1 fruit fly cellular context compared by ENCODE assay signal in the genomic region with DNA sequence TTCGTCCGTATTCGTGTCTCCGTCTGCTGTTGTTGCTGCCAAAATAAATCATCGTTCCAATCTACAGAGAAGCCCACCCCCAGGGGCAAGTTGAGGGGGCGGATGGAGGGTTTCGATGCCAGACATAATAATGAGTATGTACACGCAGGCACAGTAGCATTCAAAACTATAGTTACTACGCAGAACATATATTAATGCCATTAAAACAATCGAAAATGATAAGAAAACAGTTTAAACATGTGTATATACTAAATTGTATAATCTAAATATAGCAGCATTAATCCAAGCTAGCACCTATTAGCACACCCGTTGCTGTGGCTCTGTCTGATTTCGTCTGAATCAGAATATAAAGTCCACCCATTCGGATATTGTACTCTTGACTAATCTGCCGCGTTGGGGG.
A peak's percentile ranks its signal among the peaks of the same experiment; 100 is the strongest.
TF ChIP-seq lines count a peak whose summit lies in the region.

No protein-coding gene starts in this region.

TF ChIP-seq in whole organism, embryonic, 481 proteins besides CTCF, POLR2A, EP300 and RAD21 (continued from another document and continues in another):
- TF ChIP-seq CG33213 (GFP tag; optimal IDR thresholded peaks at IDR 0.05; lab: Kevin White, UChicago) = peak; percentile 17
- peak; percentile 91 for TF ChIP-seq CG12769 (tag; optimal IDR thresholded peaks at IDR 0.05; lab: Kevin White, UChicago)
- TF ChIP-seq CG16779 (GFP tag; IDR thresholded peaks at IDR 0.05; lab: Robert Waterston, UW) = 0 out of 2 replicates have a peak, but pooled peaks have one; percentile 67
- peak; percentile 70 for TF ChIP-seq Gug (GFP tag; IDR thresholded peaks at IDR 0.05; lab: Robert Waterston, UW)
- TF ChIP-seq CG2120 (GFP tag; optimal IDR thresholded peaks at IDR 0.05; lab: Kevin White, UChicago) = peak; percentile 87
- TF ChIP-seq CG2875 (GFP tag; optimal IDR thresholded peaks at IDR 0.05; lab: Kevin White, UChicago) = peak; percentile 54
- TF ChIP-seq fd64A (GFP tag; optimal IDR thresholded peaks at IDR 0.05; lab: Kevin White, UChicago) = no peak
- TF ChIP-seq Max (GFP tag; optimal IDR thresholded peaks at IDR 0.05; lab: Kevin White, UChicago) = peak; percentile 50
- peak; percentile 82 for TF ChIP-seq CG9817 (tag; optimal IDR thresholded peaks at IDR 0.05; lab: Kevin White, UChicago)
- TF ChIP-seq run (tag; optimal IDR thresholded peaks at IDR 0.05; lab: Kevin White, UChicago) = peak; percentile 42
- TF ChIP-seq Meics (GFP tag; optimal IDR thresholded peaks at IDR 0.05; lab: Kevin White, UChicago) = peak; percentile 85
- TF ChIP-seq cas (GFP tag; IDR thresholded peaks at IDR 0.05; lab: Robert Waterston, UW) = peak; percentile 67; the same call in 1 of the 2 replicates
- TF ChIP-seq so (GFP tag; IDR thresholded peaks at IDR 0.05; lab: Robert Waterston, UW) = 0 out of 3 replicates have a peak, but pooled peaks have one; percentile 69
- no peak for TF ChIP-seq CG7745 (tag; optimal IDR thresholded peaks at IDR 0.05; lab: Kevin White, UChicago)
- TF ChIP-seq ttk (GFP tag; IDR thresholded peaks at IDR 0.05; lab: Robert Waterston, UW) = peak; percentile 79
- TF ChIP-seq Hr51 (GFP tag; optimal IDR thresholded peaks at IDR 0.05; lab: Kevin White, UChicago) = peak; percentile 6 to 79
- peak; percentile 7 for TF ChIP-seq CG6654 (GFP tag; optimal IDR thresholded peaks at IDR 0.05; lab: Kevin White, UChicago)
- TF ChIP-seq CG17361 (GFP tag; IDR thresholded peaks at IDR 0.05; lab: Robert Waterston, UW) = peak; percentile 65
- TF ChIP-seq her (GFP tag; optimal IDR thresholded peaks at IDR 0.05; lab: Kevin White, UChicago) = no peak
- no peak for TF ChIP-seq CG33557 (GFP tag; optimal IDR thresholded peaks at IDR 0.05; lab: Kevin White, UChicago)
- no peak for TF ChIP-seq pita (GFP tag; optimal IDR thresholded peaks at IDR 0.05; lab: Kevin White, UChicago)
- peak; percentile 79 for TF ChIP-seq CG3281 (GFP tag; optimal IDR thresholded peaks at IDR 0.05; lab: Kevin White, UChicago)
- TF ChIP-seq ac (GFP tag; optimal IDR thresholded peaks at IDR 0.05; lab: Kevin White, UChicago) = no peak
- TF ChIP-seq CG18599 (GFP tag; optimal IDR thresholded peaks at IDR 0.05; lab: Kevin White, UChicago) = peak; percentile 84
- peak; percentile 73 for TF ChIP-seq Xrp1 (GFP tag; IDR thresholded peaks at IDR 0.05; lab: Robert Waterston, UW)
- peak; percentile 77 for TF ChIP-seq lilli (GFP tag; optimal IDR thresholded peaks at IDR 0.05; lab: Kevin White, UChicago)
- peak; percentile 58 for TF ChIP-seq ems (GFP tag; optimal IDR thresholded peaks at IDR 0.05; lab: Kevin White, UChicago)
- TF ChIP-seq chm (GFP tag; IDR thresholded peaks at IDR 0.05; lab: Robert Waterston, UW) = peak; percentile 72; the same call in 1 of the 2 replicates
- peak; percentile 56; the same call in 1 of the 2 replicates for TF ChIP-seq rib (GFP tag; IDR thresholded peaks at IDR 0.05; lab: Robert Waterston, UW)
- peak; percentile 55 for TF ChIP-seq zfh2 (GFP tag; optimal IDR thresholded peaks at IDR 0.05; lab: Kevin White, UChicago)
- TF ChIP-seq psq (GFP tag; optimal IDR thresholded peaks at IDR 0.05; lab: Kevin White, UChicago) = no peak
- peak; percentile 73 for TF ChIP-seq CG32772 (GFP tag; IDR thresholded peaks at IDR 0.05; lab: Robert Waterston, UW)
- peak; percentile 49 for TF ChIP-seq CG5180 (GFP tag; optimal IDR thresholded peaks at IDR 0.05; lab: Kevin White, UChicago)
- peak; percentile 78 for TF ChIP-seq Ets65A (GFP tag; lab: Kevin White, UChicago)
- TF ChIP-seq CG6689 (GFP tag; IDR thresholded peaks at IDR 0.05; lab: Robert Waterston, UW) = peak; percentile 80
- TF ChIP-seq CG2116 (GFP tag; optimal IDR thresholded peaks at IDR 0.05; lab: Kevin White, UChicago) = no peak
- TF ChIP-seq CG14050 (GFP tag; IDR thresholded peaks at IDR 0.05; lab: Robert Waterston, UW) = peak; percentile 66
- peak; percentile 53; the same call in 1 of the 2 replicates for TF ChIP-seq CG17612 (GFP tag; IDR thresholded peaks at IDR 0.05; lab: Robert Waterston, UW)
- peak; percentile 70 for TF ChIP-seq CrebB (tag; optimal IDR thresholded peaks at IDR 0.05; lab: Kevin White, UChicago)
- TF ChIP-seq CG15601 (tag; optimal IDR thresholded peaks at IDR 0.05; lab: Kevin White, UChicago) = peak; percentile 9
- peak; percentile 75 for TF ChIP-seq Oli (tag; optimal IDR thresholded peaks at IDR 0.05; lab: Kevin White, UChicago)
- no peak for TF ChIP-seq fru (optimal IDR thresholded peaks at IDR 0.05; lab: Kevin White, UChicago)
- peak; percentile 83 for TF ChIP-seq CG14014 (GFP tag; IDR thresholded peaks at IDR 0.05; lab: Robert Waterston, UW)
- TF ChIP-seq CG12104 (GFP tag; optimal IDR thresholded peaks at IDR 0.05; lab: Kevin White, UChicago) = peak; percentile 44
- no peak for TF ChIP-seq Elba2 (GFP tag; optimal IDR thresholded peaks at IDR 0.05; lab: Kevin White, UChicago)
- no peak for TF ChIP-seq br (optimal IDR thresholded peaks at IDR 0.05; lab: Kevin White, UChicago)
- no peak for TF ChIP-seq Hr39 (optimal IDR thresholded peaks at IDR 0.05; lab: Kevin White, UChicago)
- TF ChIP-seq aop (GFP tag; IDR thresholded peaks at IDR 0.05; lab: Robert Waterston, UW) = no peak
- TF ChIP-seq trem (tag; optimal IDR thresholded peaks at IDR 0.05; lab: Kevin White, UChicago) = peak; percentile 1
- TF ChIP-seq Gsc (GFP tag; IDR thresholded peaks at IDR 0.05; lab: Robert Waterston, UW) = peak; percentile 17; the same call in 1 of the 2 replicates
- peak; percentile 29 for TF ChIP-seq maf-S (GFP tag; optimal IDR thresholded peaks at IDR 0.05; lab: Kevin White, UChicago)
- TF ChIP-seq cwo (GFP tag; optimal IDR thresholded peaks at IDR 0.05; lab: Kevin White, UChicago) = peak; percentile 74
- TF ChIP-seq CG4730 (GFP tag; IDR thresholded peaks at IDR 0.05; lab: Robert Waterston, UW) = peak; percentile 77
- TF ChIP-seq dpn (GFP tag; optimal IDR thresholded peaks at IDR 0.05; lab: Kevin White, UChicago) = peak; percentile 69 to 72
- TF ChIP-seq CG7357 (GFP tag; IDR thresholded peaks at IDR 0.05; lab: Robert Waterston, UW) = 0 out of 3 replicates have a peak, but pooled peaks have one; percentile 40
- TF ChIP-seq CG2712 (tag; optimal IDR thresholded peaks at IDR 0.05; lab: Kevin White, UChicago) = peak; percentile 75
- TF ChIP-seq az2 (GFP tag; optimal IDR thresholded peaks at IDR 0.05; lab: Kevin White, UChicago) = peak; percentile 45
- TF ChIP-seq Dref (GFP tag; IDR thresholded peaks at IDR 0.05; lab: Robert Waterston, UW) = no peak; the same call in 1 of the 2 replicates
- peak; percentile 44 for TF ChIP-seq ewg (GFP tag; optimal IDR thresholded peaks at IDR 0.05; lab: Kevin White, UChicago)
- no peak for TF ChIP-seq p53 (GFP tag; optimal IDR thresholded peaks at IDR 0.05; lab: Kevin White, UChicago)
- peak; percentile 88 for TF ChIP-seq row (GFP tag; IDR thresholded peaks at IDR 0.05; lab: Robert Waterston, UW)
- TF ChIP-seq kah (GFP tag; optimal IDR thresholded peaks at IDR 0.05; lab: Kevin White, UChicago) = peak; percentile 10
- peak; percentile 47 for TF ChIP-seq CG7987 (GFP tag; optimal IDR thresholded peaks at IDR 0.05; lab: Kevin White, UChicago)
- peak; percentile 56 for TF ChIP-seq Sox100B (GFP tag; optimal IDR thresholded peaks at IDR 0.05; lab: Kevin White, UChicago)
- TF ChIP-seq sc (optimal IDR thresholded peaks at IDR 0.05; lab: Kevin White, UChicago) = no peak
- TF ChIP-seq sc (GFP tag; optimal IDR thresholded peaks at IDR 0.05; lab: Kevin White, UChicago) = peak; percentile 12
- peak; percentile 25 for TF ChIP-seq pho (GFP tag; optimal IDR thresholded peaks at IDR 0.05; lab: Kevin White, UChicago)
- TF ChIP-seq fd102C (GFP tag; optimal IDR thresholded peaks at IDR 0.05; lab: Kevin White, UChicago) = no peak
- 0 out of 2 replicates have a peak, but pooled peaks have one; percentile 21 for TF ChIP-seq dimm (GFP tag; IDR thresholded peaks at IDR 0.05; lab: Robert Waterston, UW)
- peak; percentile 15 for TF ChIP-seq CG1647 (GFP tag; optimal IDR thresholded peaks at IDR 0.05; lab: Kevin White, UChicago)
- TF ChIP-seq Kr (GFP tag; optimal IDR thresholded peaks at IDR 0.05; lab: Kevin White, UChicago) = no peak
- peak; percentile 64 for TF ChIP-seq E2f1 (GFP tag; IDR thresholded peaks at IDR 0.05; lab: Robert Waterston, UW)
- peak; percentile 60 for TF ChIP-seq chn (GFP tag; optimal IDR thresholded peaks at IDR 0.05; lab: Kevin White, UChicago)
- TF ChIP-seq MTF-1 (GFP tag; optimal IDR thresholded peaks at IDR 0.05; lab: Kevin White, UChicago; ENCODE audit: borderline replicate concordance) = peak; percentile 44
- no peak for TF ChIP-seq hb (GFP tag; IDR thresholded peaks at IDR 0.05; lab: Robert Waterston, UW; ENCODE audit: partially characterized antibody)
- no peak for TF ChIP-seq CG17912 (GFP tag; optimal IDR thresholded peaks at IDR 0.05; lab: Kevin White, UChicago)
- peak; percentile 72 for TF ChIP-seq CG13296 (GFP tag; optimal IDR thresholded peaks at IDR 0.05; lab: Kevin White, UChicago)
- peak; percentile 64 for TF ChIP-seq CG13624 (GFP tag; optimal IDR thresholded peaks at IDR 0.05; lab: Kevin White, UChicago)
- TF ChIP-seq grn (GFP tag; optimal IDR thresholded peaks at IDR 0.05; lab: Kevin White, UChicago) = peak; percentile 5
- no peak for TF ChIP-seq cg (GFP tag; optimal IDR thresholded peaks at IDR 0.05; lab: Kevin White, UChicago)
- TF ChIP-seq CG9727 (GFP tag; optimal IDR thresholded peaks at IDR 0.05; lab: Kevin White, UChicago) = peak; percentile 52
- no peak for TF ChIP-seq YL-1 (GFP tag; optimal IDR thresholded peaks at IDR 0.05; lab: Kevin White, UChicago)
- TF ChIP-seq jigr1 (GFP tag; IDR thresholded peaks at IDR 0.05; lab: Robert Waterston, UW) = peak; percentile 32; the same call in 1 of the 3 replicates
- peak; percentile 60 for TF ChIP-seq Rx (GFP tag; IDR thresholded peaks at IDR 0.05; lab: Robert Waterston, UW)
- no peak for TF ChIP-seq CG17802 (tag; optimal IDR thresholded peaks at IDR 0.05; lab: Kevin White, UChicago)
- peak; percentile 89 for TF ChIP-seq dysf (GFP tag; IDR thresholded peaks at IDR 0.05; lab: Robert Waterston, UW)
- TF ChIP-seq abd-A (tag; optimal IDR thresholded peaks at IDR 0.05; lab: Kevin White, UChicago) = peak; percentile 59
- TF ChIP-seq Doc3 (GFP tag; IDR thresholded peaks at IDR 0.05; lab: Robert Waterston, UW; ENCODE audit: partially characterized antibody) = no peak
- TF ChIP-seq CG6813 (GFP tag; optimal IDR thresholded peaks at IDR 0.05; lab: Kevin White, UChicago) = peak; percentile 58
- peak; percentile 66 for TF ChIP-seq wdn (GFP tag; IDR thresholded peaks at IDR 0.05; lab: Robert Waterston, UW)
- TF ChIP-seq CG10321 (GFP tag; IDR thresholded peaks at IDR 0.05; lab: Robert Waterston, UW) = no peak
- TF ChIP-seq CG2199 (GFP tag; IDR thresholded peaks at IDR 0.05; lab: Robert Waterston, UW) = no peak
- TF ChIP-seq tin (GFP tag; optimal IDR thresholded peaks at IDR 0.05; lab: Kevin White, UChicago) = peak; percentile 51
- peak; percentile 75 for TF ChIP-seq CoRest (tag; optimal IDR thresholded peaks at IDR 0.05; lab: Kevin White, UChicago)
- peak; percentile 37 for TF ChIP-seq CG16863 (GFP tag; optimal IDR thresholded peaks at IDR 0.05; lab: Kevin White, UChicago)
- TF ChIP-seq Side (GFP tag; optimal IDR thresholded peaks at IDR 0.05; lab: Kevin White, UChicago) = peak; percentile 48
- peak; percentile 74 for TF ChIP-seq CG13894 (tag; optimal IDR thresholded peaks at IDR 0.05; lab: Kevin White, UChicago)
- TF ChIP-seq CG4360 (GFP tag; IDR thresholded peaks at IDR 0.05; lab: Robert Waterston, UW) = no peak
- peak; percentile 72 for TF ChIP-seq CG17385 (GFP tag; optimal IDR thresholded peaks at IDR 0.05; lab: Kevin White, UChicago)
- peak; percentile 73 for TF ChIP-seq Hsf (GFP tag; optimal IDR thresholded peaks at IDR 0.05; lab: Kevin White, UChicago)
- no peak for TF ChIP-seq ham (GFP tag; IDR thresholded peaks at IDR 0.05; lab: Robert Waterston, UW)
- peak; percentile 77 for TF ChIP-seq mam (GFP tag; optimal IDR thresholded peaks at IDR 0.05; lab: Kevin White, UChicago)
- no peak for TF ChIP-seq chinmo (GFP tag; IDR thresholded peaks at IDR 0.05; lab: Robert Waterston, UW; ENCODE audit: partially characterized antibody)
- TF ChIP-seq tll (GFP tag; optimal IDR thresholded peaks at IDR 0.05; lab: Kevin White, UChicago) = no peak
- TF ChIP-seq CG11093 (GFP tag; IDR thresholded peaks at IDR 0.05; lab: Robert Waterston, UW) = peak; percentile 58; the same call in 1 of the 3 replicates
- TF ChIP-seq exex (tag; optimal IDR thresholded peaks at IDR 0.05; lab: Kevin White, UChicago) = peak; percentile 30
- TF ChIP-seq CG4617 (GFP tag; optimal IDR thresholded peaks at IDR 0.05; lab: Kevin White, UChicago; ENCODE audit: borderline replicate concordance) = peak; percentile 23
- TF ChIP-seq B-H2 (GFP tag; optimal IDR thresholded peaks at IDR 0.05; lab: Kevin White, UChicago) = no peak
- TF ChIP-seq TFAM (GFP tag; optimal IDR thresholded peaks at IDR 0.05; lab: Kevin White, UChicago) = no peak
- TF ChIP-seq wek (GFP tag; optimal IDR thresholded peaks at IDR 0.05; lab: Kevin White, UChicago) = peak; percentile 21
- peak; percentile 75 for TF ChIP-seq caup (GFP tag; optimal IDR thresholded peaks at IDR 0.05; lab: Kevin White, UChicago; ENCODE audit: severe bottlenecking)
- TF ChIP-seq pan (optimal IDR thresholded peaks at IDR 0.05; lab: Kevin White, UChicago) = no peak
- TF ChIP-seq pan (GFP tag; optimal IDR thresholded peaks at IDR 0.05 in 1 of 2, IDR thresholded peaks at IDR 0.05 in 1 of 2) = peak in 1 of 2 experiments; percentile 90
- no peak for TF ChIP-seq CG2202 (tag; optimal IDR thresholded peaks at IDR 0.05; lab: Kevin White, UChicago)
- TF ChIP-seq dati (GFP tag; IDR thresholded peaks at IDR 0.05; lab: Robert Waterston, UW) = peak; percentile 70; the same call in 1 of the 2 replicates
- TF ChIP-seq gfzf (GFP tag; optimal IDR thresholded peaks at IDR 0.05; lab: Kevin White, UChicago) = no peak
- no peak for TF ChIP-seq CG34224 (GFP tag; IDR thresholded peaks at IDR 0.05; lab: Robert Waterston, UW; ENCODE audit: partially characterized antibody)
- peak; percentile 45 for TF ChIP-seq CG8388 (GFP tag; optimal IDR thresholded peaks at IDR 0.05; lab: Kevin White, UChicago)
- peak; percentile 52 for TF ChIP-seq Adf1 (GFP tag; IDR thresholded peaks at IDR 0.05; lab: Robert Waterston, UW)
- TF ChIP-seq CG10267 (tag; optimal IDR thresholded peaks at IDR 0.05; lab: Kevin White, UChicago) = peak; percentile 53
- TF ChIP-seq CG12071 (GFP tag; optimal IDR thresholded peaks at IDR 0.05; lab: Kevin White, UChicago) = peak; percentile 78
- TF ChIP-seq CG18262 (tag; optimal IDR thresholded peaks at IDR 0.05; lab: Kevin White, UChicago) = peak; percentile 61
- TF ChIP-seq NC2β (GFP tag; optimal IDR thresholded peaks at IDR 0.05; lab: Kevin White, UChicago) = no peak
- TF ChIP-seq gsb-n (tag; optimal IDR thresholded peaks at IDR 0.05; lab: Kevin White, UChicago) = peak; percentile 53
- TF ChIP-seq CG7928 (GFP tag; optimal IDR thresholded peaks at IDR 0.05; lab: Kevin White, UChicago) = peak; percentile 38
- TF ChIP-seq btn (GFP tag; optimal IDR thresholded peaks at IDR 0.05; lab: Kevin White, UChicago) = no peak
